Worm (Caenorhabditis elegans) whole organism, L1 larva: ENCODE results near the gene C01G10.10.

Experiments used
- blmp-1 ChIP-seq: fragments of 150-350 bp; optimal IDR thresholded peaks from 2 replicates; lab custom pipeline; 2014; ENCODE audit warnings: missing biosample characterization, missing genetic modification characterization
- ceh-88 ChIP-seq: fragments of 200-800 bp; sonication (Bioruptor generic); IDR thresholded peaks from 2 replicates; pipeline ENCODE4 v1.3.6; 2022; ENCODE audit warnings: missing genetic modification characterization, missing compliant biosample characterization
- efl-1 ChIP-seq, 4 experiments: fragments of 150-350 bp; optimal IDR thresholded peaks in 3 of 4; peaks in 1 of 4; 1 replicate in 1 of 4; 2 replicates in 3 of 4; lab custom pipeline; 2014; ENCODE audit warnings: missing biosample characterization in 2 of 4, missing genetic modification characterization in 2 of 4, missing genetic modification reagents in 2 of 4
- elt-3 ChIP-seq, 6 experiments: fragments of 150-350 bp in 1 of 6; sonication (generic microtip); optimal IDR thresholded peaks; 2 replicates each; lab custom pipeline; 2017 to 2018; ENCODE audit warnings: missing biosample characterization in 6 of 6, missing genetic modification characterization in 6 of 6, inconsistent platforms in 1 of 6
- fos-1 ChIP-seq: fragments of 150-350 bp; optimal IDR thresholded peaks from 2 replicates; lab custom pipeline; 2014; ENCODE audit warnings: missing biosample characterization, missing genetic modification characterization
- isw-1 ChIP-seq: fragments of 200-800 bp; sonication (Bioruptor generic); IDR thresholded peaks from 2 replicates; pipeline ENCODE4 v1.3.6; 2022; ENCODE audit warnings: missing genetic modification characterization, missing compliant biosample characterization
- lir-3 ChIP-seq: sonication (generic microtip); optimal IDR thresholded peaks from 2 replicates; lab custom pipeline; 2016; ENCODE audit warnings: mild to moderate bottlenecking, missing genetic modification characterization, moderate library complexity, missing compliant biosample characterization; ENCODE audit not compliant: poor library complexity
- nhr-77 ChIP-seq: fragments of 150-350 bp; optimal IDR thresholded peaks from 2 replicates; lab custom pipeline; 2014; ENCODE audit warnings: missing biosample characterization, missing genetic modification characterization
- rnt-1 ChIP-seq: sonication (generic microtip); optimal IDR thresholded peaks from 2 replicates; lab custom pipeline; 2016; ENCODE audit warnings: mild to moderate bottlenecking, missing genetic modification characterization, moderate library complexity, missing compliant biosample characterization
- tlp-1 ChIP-seq: fragments of 150-350 bp; optimal IDR thresholded peaks from 2 replicates; lab custom pipeline; 2014; ENCODE audit warnings: missing biosample characterization, missing genetic modification characterization
- unc-98 ChIP-seq: fragments of 200-800 bp; sonication (Bioruptor generic); IDR thresholded peaks from 2 replicates; pipeline ENCODE4 v1.3.6; 2022; ENCODE audit warnings: missing genetic modification characterization, missing compliant biosample characterization
- ztf-4 ChIP-seq: fragments of 150-350 bp; optimal IDR thresholded peaks from 2 replicates; lab custom pipeline; 2014; ENCODE audit warnings: missing biosample characterization, missing genetic modification characterization

- TF ChIP-seq fos-1 (no peak), isw-1 (GFP tag; lab: Robert Waterston, UW) (no peak), elt-3 (tag; optimal IDR thresholded peaks at IDR 0.05; lab: Kevin White, UChicago) (no peak), efl-1 (optimal IDR thresholded peaks at IDR 0.05; lab: Kevin White, UChicago) (no peak), efl-1 (GFP tag; optimal IDR thresholded peaks at IDR 0.05 in 1 of 2; lab: Kevin White, UChicago) (no peak), ceh-88 (GFP tag; lab: Robert Waterston, UW) (no peak), unc-98 (GFP tag; lab: Robert Waterston, UW) (no peak), tlp-1 (tag; lab: Kevin White, UChicago) (no peak), nhr-77 (tag; lab: Kevin White, UChicago) (no peak), ztf-4 (tag; lab: Kevin White, UChicago) (no peak), rnt-1 (tag; lab: Kevin White, UChicago) (no peak), lir-3 (tag; lab: Kevin White, UChicago) (no peak), blmp-1 (no peak)
Measured at ce11 chrV:15058423-15058822, 23.8 kb downstream of the C01G10.10 start.
